Fruit fly (Drosophila melanogaster): ENCODE measurements around the gene CG8349.

Gene CG8349

dm6 chr2L:8195722-8196323, 19.9 kb upstream of the CG8349 start:
- TF ChIP-seq Clk (GFP tag; optimal IDR thresholded peaks at IDR 0.05) (no peak), CG11617 (GFP tag; optimal IDR thresholded peaks at IDR 0.05) (no peak), ovo (GFP tag; optimal IDR thresholded peaks at IDR 0.05) (no peak), CG5204 (GFP tag; optimal IDR thresholded peaks at IDR 0.05) (no peak), cic (GFP tag; optimal IDR thresholded peaks at IDR 0.05) (no peak), Crg-1 (GFP tag; optimal IDR thresholded peaks at IDR 0.05) (no peak), Mnt (GFP tag; optimal IDR thresholded peaks at IDR 0.05) (no peak), kay (GFP tag; ENCODE audit: borderline replicate concordance) (no peak), cnc (optimal IDR thresholded peaks at IDR 0.05) (no peak), CG14711 (tag; optimal IDR thresholded peaks at IDR 0.05) (no peak), CG12768 (GFP tag; optimal IDR thresholded peaks at IDR 0.05) (no peak), Hr96 (GFP tag; optimal IDR thresholded peaks at IDR 0.05) (no peak), pad (GFP tag; optimal IDR thresholded peaks at IDR 0.05) (no peak), bab1 (GFP tag; optimal IDR thresholded peaks at IDR 0.05) (no peak), tj (GFP tag; optimal IDR thresholded peaks at IDR 0.05) (no peak), CG33017 (tag; optimal IDR thresholded peaks at IDR 0.05) (no peak), CG7101 (tag; optimal IDR thresholded peaks at IDR 0.05) (no peak), CG1620 (GFP tag; optimal IDR thresholded peaks at IDR 0.05) (no peak)

- TF ChIP-seq cic (GFP tag; optimal IDR thresholded peaks at IDR 0.05): no peak
- peak; percentile 37 for TF ChIP-seq Crg-1 (GFP tag; optimal IDR thresholded peaks at IDR 0.05)
- no peak for TF ChIP-seq tj (GFP tag; optimal IDR thresholded peaks at IDR 0.05)
Measured at dm6 chr2L:8196757-8197530, 18.8 kb upstream of the CG8349 start, which contains the start of the genes CG8475 and CG8460. Gene CG8475 (minus strand): TSS chr2L:8196918. Gene CG8460 (plus strand): TSS chr2L:8197193.

dm6 chr2L:8198757-8199156, 17.0 kb upstream of the CG8349 start, which contains the start of gene PGAP5:
Gene PGAP5 (plus strand): TSS chr2L:8198882.
- TF ChIP-seq CG5204 (GFP tag; optimal IDR thresholded peaks at IDR 0.05) (no peak), bab1 (GFP tag; optimal IDR thresholded peaks at IDR 0.05) (peak; percentile 21), ovo (GFP tag; optimal IDR thresholded peaks at IDR 0.05) (no peak), CG1620 (GFP tag; optimal IDR thresholded peaks at IDR 0.05) (peak; percentile 61), kay (GFP tag; ENCODE audit: borderline replicate concordance) (no peak), Clk (GFP tag; optimal IDR thresholded peaks at IDR 0.05) (no peak), CG7045 (GFP tag; optimal IDR thresholded peaks at IDR 0.05) (no peak), Hr96 (GFP tag; optimal IDR thresholded peaks at IDR 0.05) (no peak), pad (GFP tag; optimal IDR thresholded peaks at IDR 0.05) (peak; percentile 51), CG7101 (tag; optimal IDR thresholded peaks at IDR 0.05) (peak; percentile 60), cic (GFP tag; optimal IDR thresholded peaks at IDR 0.05) (peak; percentile 50), tj (GFP tag; optimal IDR thresholded peaks at IDR 0.05) (no peak), CG33017 (tag; optimal IDR thresholded peaks at IDR 0.05) (peak; percentile 5), CG11617 (GFP tag; optimal IDR thresholded peaks at IDR 0.05) (no peak), CG12768 (GFP tag; optimal IDR thresholded peaks at IDR 0.05) (no peak), toe (GFP tag; optimal IDR thresholded peaks at IDR 0.05) (no peak), Mnt (GFP tag; optimal IDR thresholded peaks at IDR 0.05) (peak; percentile 33), cnc (optimal IDR thresholded peaks at IDR 0.05) (no peak), Crg-1 (GFP tag; optimal IDR thresholded peaks at IDR 0.05) (peak; percentile 59), CG14711 (tag; optimal IDR thresholded peaks at IDR 0.05) (no peak)

- TF ChIP-seq toe (GFP tag; optimal IDR thresholded peaks at IDR 0.05) (no peak), CG5204 (GFP tag; optimal IDR thresholded peaks at IDR 0.05) (no peak), bab1 (GFP tag; optimal IDR thresholded peaks at IDR 0.05) (no peak), cic (GFP tag; optimal IDR thresholded peaks at IDR 0.05) (peak; percentile 97), cnc (optimal IDR thresholded peaks at IDR 0.05) (no peak), CG12768 (GFP tag; optimal IDR thresholded peaks at IDR 0.05) (peak; percentile 91), pad (GFP tag; optimal IDR thresholded peaks at IDR 0.05) (no peak), CG33017 (tag; optimal IDR thresholded peaks at IDR 0.05) (peak; percentile 20), CG14711 (tag; optimal IDR thresholded peaks at IDR 0.05) (no peak)
Measured at dm6 chr2L:8202569-8202968, 13.1 kb upstream of the CG8349 start.

- TF ChIP-seq CG7101 (tag; optimal IDR thresholded peaks at IDR 0.05) (no peak), CG33017 (tag; optimal IDR thresholded peaks at IDR 0.05) (peak; percentile 62), CG7045 (GFP tag; optimal IDR thresholded peaks at IDR 0.05) (no peak), CG11617 (GFP tag; optimal IDR thresholded peaks at IDR 0.05) (no peak), pad (GFP tag; optimal IDR thresholded peaks at IDR 0.05) (no peak), ovo (GFP tag; optimal IDR thresholded peaks at IDR 0.05) (no peak)
Measured at dm6 chr2L:8203748-8204147, 12.0 kb upstream of the CG8349 start.

dm6 chr2L:8204366-8204765, 11.3 kb upstream of the CG8349 start:
- TF ChIP-seq Hr96 (GFP tag; optimal IDR thresholded peaks at IDR 0.05): no peak
- TF ChIP-seq CG7101 (tag; optimal IDR thresholded peaks at IDR 0.05): no peak
- TF ChIP-seq CG12768 (GFP tag; optimal IDR thresholded peaks at IDR 0.05): peak; percentile 60
- TF ChIP-seq pad (GFP tag; optimal IDR thresholded peaks at IDR 0.05): no peak
- no peak for TF ChIP-seq cnc (optimal IDR thresholded peaks at IDR 0.05)
